Fruit fly (Drosophila melanogaster): ENCODE data around the gene CG42556.

dm6 chr2L:16846742-16847346, 42.9 kb upstream of the CG42556 start:
- no peak for TF ChIP-seq Hnf4 (GFP tag; optimal IDR thresholded peaks at IDR 0.05)
- no peak for TF ChIP-seq psq (GFP tag; optimal IDR thresholded peaks at IDR 0.05)
- no peak for TF ChIP-seq tai (GFP tag; optimal IDR thresholded peaks at IDR 0.05)
- no peak for TF ChIP-seq lola (GFP tag; optimal IDR thresholded peaks at IDR 0.05)
- no peak for TF ChIP-seq Hr78 (GFP tag; optimal IDR thresholded peaks at IDR 0.05)
- no peak for TF ChIP-seq fru (GFP tag; optimal IDR thresholded peaks at IDR 0.05)
- no peak for TF ChIP-seq Jra (GFP tag; optimal IDR thresholded peaks at IDR 0.05)
- no peak for TF ChIP-seq Abd-B (GFP tag; optimal IDR thresholded peaks at IDR 0.05)
- no peak for TF ChIP-seq Dfd (GFP tag; optimal IDR thresholded peaks at IDR 0.05)
